Fruit fly (Drosophila melanogaster) whole organism, embryonic: ENCODE data around the gene CG34268.

ENCODE experiments used
- BtbVII ChIP-seq: fragments of 200-800 bp; sonication (Bioruptor generic); optimal IDR thresholded peaks from 3 replicates; lab custom pipeline; 2017; ENCODE audit warnings: missing biosample characterization, mild to moderate bottlenecking, missing genetic modification characterization
- CG10366 ChIP-seq: fragments of 200-800 bp; sonication (Bioruptor generic); IDR thresholded peaks from 2 replicates; pipeline ENCODE4 v1.3.6; 2022; ENCODE audit warnings: missing biosample characterization, missing genetic modification characterization
- CG10431 ChIP-seq: fragments of 200-800 bp; sonication (Bioruptor generic); optimal IDR thresholded peaks from 3 replicates; lab custom pipeline; 2018; ENCODE audit warnings: missing biosample characterization, mild to moderate bottlenecking, missing genetic modification characterization
- CG10462 ChIP-seq: fragments of 200-800 bp; sonication (Bioruptor generic); optimal IDR thresholded peaks from 2 replicates; lab custom pipeline; 2016; ENCODE audit warnings: missing biosample characterization, missing genetic modification characterization
- CG13775 ChIP-seq: fragments of 200-800 bp; sonication (Bioruptor generic); optimal IDR thresholded peaks from 3 replicates; lab custom pipeline; 2017; ENCODE audit warnings: missing biosample characterization, mild to moderate bottlenecking, missing genetic modification characterization
- CG13894 ChIP-seq: fragments of 200-800 bp; sonication (Bioruptor generic); optimal IDR thresholded peaks from 3 replicates; lab custom pipeline; 2018; ENCODE audit warnings: missing biosample characterization, mild to moderate bottlenecking, missing genetic modification characterization, moderate library complexity
- CG15011 ChIP-seq: fragments of 200-800 bp; sonication (Bioruptor generic); optimal IDR thresholded peaks from 3 replicates; lab custom pipeline; 2018; ENCODE audit warnings: missing biosample characterization, mild to moderate bottlenecking, missing genetic modification characterization
- CG1529 ChIP-seq: fragments of 200-800 bp; sonication (Bioruptor generic); optimal IDR thresholded peaks from 3 replicates; lab custom pipeline; 2018; ENCODE audit warnings: missing biosample characterization, missing genetic modification characterization
- CG15696 ChIP-seq: fragments of 200-800 bp; sonication (Bioruptor generic); optimal IDR thresholded peaks from 2 replicates; lab custom pipeline; 2019; ENCODE audit warnings: missing biosample characterization, mild to moderate bottlenecking, missing genetic modification characterization, moderate library complexity
- CG1792 ChIP-seq: fragments of 200-800 bp; sonication (Bioruptor generic); optimal IDR thresholded peaks from 2 replicates; lab custom pipeline; 2016; ENCODE audit warnings: missing biosample characterization, missing genetic modification characterization
- CG18619 ChIP-seq: fragments of 200-800 bp; sonication (Bioruptor generic); optimal IDR thresholded peaks from 3 replicates; lab custom pipeline; 2017; ENCODE audit warnings: missing biosample characterization, mild to moderate bottlenecking, missing genetic modification characterization
- CG2120 ChIP-seq: fragments of 200-800 bp; sonication (Bioruptor generic); optimal IDR thresholded peaks from 3 replicates; lab custom pipeline; 2016; ENCODE audit warnings: missing biosample characterization, missing genetic modification characterization
- CG32767 ChIP-seq: fragments of 200-800 bp; sonication (Bioruptor generic); IDR thresholded peaks from 2 replicates; pipeline ENCODE4 v1.3.6; 2022; ENCODE audit warnings: missing biosample characterization, missing genetic modification characterization
- CG33213 ChIP-seq: fragments of 200-800 bp; sonication (Bioruptor generic); optimal IDR thresholded peaks from 3 replicates; lab custom pipeline; 2016; ENCODE audit warnings: missing biosample characterization, missing genetic modification characterization
- CG34376 ChIP-seq: fragments of 200-800 bp; sonication (Bioruptor generic); optimal IDR thresholded peaks from 2 replicates; lab custom pipeline; 2018; ENCODE audit warnings: missing biosample characterization, mild to moderate bottlenecking, missing genetic modification characterization
- CG34422 ChIP-seq: fragments of 200-800 bp; sonication (Bioruptor generic); IDR thresholded peaks from 3 replicates; pipeline ENCODE4 v1.3.6; 2022; ENCODE audit warnings: missing biosample characterization, missing genetic modification characterization
- CG42726 ChIP-seq: fragments of 200-800 bp; sonication (Bioruptor generic); IDR thresholded peaks from 2 replicates; pipeline ENCODE4 v1.3.6; 2022; ENCODE audit warnings: missing biosample characterization, missing genetic modification characterization; ENCODE audit not compliant: partially characterized antibody
- CG4820 ChIP-seq: fragments of 200-800 bp; sonication (Bioruptor generic); optimal IDR thresholded peaks from 3 replicates; lab custom pipeline; 2016; ENCODE audit warnings: missing biosample characterization, missing genetic modification characterization
- CG6272 ChIP-seq: fragments of 200-800 bp; sonication (Bioruptor generic); IDR thresholded peaks from 2 replicates; pipeline ENCODE4 v1.3.6; 2022; ENCODE audit warnings: missing biosample characterization, missing genetic modification characterization
- CG6765 ChIP-seq: fragments of 200-800 bp; sonication (Bioruptor generic); optimal IDR thresholded peaks from 3 replicates; lab custom pipeline; 2017; ENCODE audit warnings: missing biosample characterization, mild to moderate bottlenecking, missing genetic modification characterization
- CG6813 ChIP-seq: fragments of 200-800 bp; sonication (Bioruptor generic); optimal IDR thresholded peaks from 2 replicates; lab custom pipeline; 2017; ENCODE audit warnings: missing biosample characterization, missing genetic modification characterization, mild to moderate bottlenecking, moderate library complexity, missing genetic modification reagents
- CG6854 ChIP-seq: fragments of 200-800 bp; sonication (Bioruptor generic); optimal IDR thresholded peaks from 3 replicates; lab custom pipeline; 2017; ENCODE audit warnings: missing biosample characterization, mild to moderate bottlenecking, missing genetic modification characterization
- CkIIα-i1 ChIP-seq: fragments of 200-800 bp; sonication (Bioruptor generic); IDR thresholded peaks from 2 replicates; pipeline ENCODE4 v1.3.6; 2022; ENCODE audit warnings: missing biosample characterization, missing genetic modification characterization
- D ChIP-seq, 2 experiments: fragments of 200-800 bp in 1 of 2; fragments of >200 bp in 1 of 2; sonication (Bioruptor generic) in 1 of 2; optimal IDR thresholded peaks; 2 replicates in 1 of 2; 3 replicates in 1 of 2; lab custom pipeline; 2017; ENCODE audit warnings: mild to moderate bottlenecking in 1 of 2, missing biosample characterization in 1 of 2, missing genetic modification characterization in 1 of 2, missing genetic modification reagents in 1 of 2
- Dek ChIP-seq: fragments of 200-800 bp; sonication (Bioruptor generic); optimal IDR thresholded peaks from 3 replicates; lab custom pipeline; 2019; ENCODE audit warnings: missing biosample characterization, mild to moderate bottlenecking, missing genetic modification characterization, moderate library complexity
- Dip2 ChIP-seq: fragments of 200-800 bp; sonication (Bioruptor generic); IDR thresholded peaks from 2 replicates; pipeline ENCODE4 v1.3.6; 2022; ENCODE audit warnings: missing biosample characterization, missing genetic modification characterization
- H2.0 ChIP-seq: fragments of 200-800 bp; sonication (Bioruptor generic); IDR thresholded peaks from 2 replicates; pipeline ENCODE4 v1.3.6; 2022; ENCODE audit warnings: missing biosample characterization, missing genetic modification characterization
- HHEX ChIP-seq: fragments of 200-800 bp; sonication (Bioruptor generic); optimal IDR thresholded peaks from 3 replicates; lab custom pipeline; 2017; ENCODE audit warnings: missing biosample characterization, mild to moderate bottlenecking, missing genetic modification characterization, missing genetic modification reagents
- Hr78 ChIP-seq, 2 experiments: fragments of 200-800 bp in 1 of 2; fragments of >200 bp in 1 of 2; sonication (Bioruptor generic) in 1 of 2; optimal IDR thresholded peaks; 2 replicates each; lab custom pipeline; 2017 to 2019; ENCODE audit warnings: missing biosample characterization in 2 of 2, missing genetic modification characterization in 2 of 2, mild to moderate bottlenecking in 1 of 2, moderate library complexity in 1 of 2
- Ptx1 ChIP-seq: fragments of 200-800 bp; sonication (Bioruptor generic); IDR thresholded peaks from 2 replicates; pipeline ENCODE4 v1.3.6; 2022; ENCODE audit warnings: missing biosample characterization, missing genetic modification characterization
- YL-1 ChIP-seq: fragments of 200-800 bp; sonication (Bioruptor generic); optimal IDR thresholded peaks from 3 replicates; lab custom pipeline; 2017; ENCODE audit warnings: missing biosample characterization, mild to moderate bottlenecking, missing genetic modification characterization
- al ChIP-seq: fragments of 200-800 bp; sonication (Bioruptor generic); IDR thresholded peaks from 2 replicates; pipeline ENCODE4 v1.3.6; 2022; ENCODE audit warnings: missing biosample characterization, missing genetic modification characterization
- bcd ChIP-seq: fragments of 200-800 bp; sonication (Bioruptor generic); optimal IDR thresholded peaks from 2 replicates; lab custom pipeline; 2017; ENCODE audit warnings: missing biosample characterization, mild to moderate bottlenecking, missing genetic modification characterization
- cas ChIP-seq: fragments of 200-800 bp; sonication (Bioruptor generic); IDR thresholded peaks from 2 replicates; pipeline ENCODE4 v1.3.6; 2022; ENCODE audit warnings: missing biosample characterization, missing genetic modification characterization
- crc ChIP-seq: fragments of 200-800 bp; sonication (Bioruptor generic); optimal IDR thresholded peaks from 2 replicates; lab custom pipeline; 2016; ENCODE audit warnings: missing biosample characterization, missing genetic modification characterization
- gcm2 ChIP-seq: fragments of 200-800 bp; sonication (Bioruptor generic); optimal IDR thresholded peaks from 2 replicates; lab custom pipeline; 2016; ENCODE audit warnings: missing biosample characterization, missing genetic modification characterization
- ind ChIP-seq: fragments of 200-800 bp; sonication (Bioruptor generic); optimal IDR thresholded peaks from 3 replicates; lab custom pipeline; 2016; ENCODE audit warnings: missing biosample characterization, missing genetic modification characterization
- jing ChIP-seq: fragments of 200-800 bp; sonication (Bioruptor generic); optimal IDR thresholded peaks from 2 replicates; lab custom pipeline; 2018; ENCODE audit warnings: missing biosample characterization, mild to moderate bottlenecking, missing genetic modification characterization
- klu ChIP-seq: fragments of 200-800 bp; sonication (Bioruptor generic); IDR thresholded peaks from 2 replicates; pipeline ENCODE4 v1.3.6; 2022; ENCODE audit warnings: missing biosample characterization, missing genetic modification characterization
- lola ChIP-seq, 3 experiments: fragments of >200 bp in 2 of 3; fragments of 200-800 bp in 1 of 3; sonication (Bioruptor generic) in 1 of 3; optimal IDR thresholded peaks; 2 replicates each; lab custom pipeline; 2017 to 2019; ENCODE audit warnings: missing biosample characterization in 3 of 3, missing genetic modification characterization in 3 of 3, mild to moderate bottlenecking in 1 of 3, moderate library complexity in 1 of 3
- p53 ChIP-seq: fragments of 200-800 bp; sonication (Bioruptor generic); optimal IDR thresholded peaks from 2 replicates; lab custom pipeline; 2016; ENCODE audit warnings: missing biosample characterization, missing genetic modification characterization
- pita ChIP-seq: fragments of 200-800 bp; sonication (Bioruptor generic); optimal IDR thresholded peaks from 2 replicates; lab custom pipeline; 2017; ENCODE audit warnings: missing biosample characterization, mild to moderate bottlenecking, missing genetic modification characterization
- prd ChIP-seq, 3 experiments: fragments of >200 bp in 2 of 3; fragments of 200-800 bp in 1 of 3; sonication (Bioruptor generic) in 1 of 3; optimal IDR thresholded peaks in 2 of 3; IDR thresholded peaks in 1 of 3; 2 replicates in 2 of 3; 3 replicates in 1 of 3; pipeline versions ENCODE4 v1.3.6 to Lab custom; 2017 to 2022; ENCODE audit warnings: missing biosample characterization in 1 of 3, missing genetic modification characterization in 1 of 3
- repo ChIP-seq: fragments of 200-800 bp; sonication (Bioruptor generic); optimal IDR thresholded peaks from 2 replicates; lab custom pipeline; 2016; ENCODE audit warnings: missing biosample characterization, missing genetic modification characterization
- sens ChIP-seq: fragments of 200-800 bp; sonication (Bioruptor generic); peaks from one replicate; lab custom pipeline; 2016; ENCODE audit warnings: missing biosample characterization, missing genetic modification characterization
- sna ChIP-seq: fragments of 200-800 bp; sonication (Bioruptor generic); IDR thresholded peaks from 2 replicates; pipeline ENCODE4 v1.3.6; 2022; ENCODE audit warnings: missing biosample characterization, missing genetic modification characterization; ENCODE audit not compliant: partially characterized antibody
- stc ChIP-seq: fragments of 200-800 bp; sonication (Bioruptor generic); IDR thresholded peaks from 2 replicates; pipeline ENCODE4 v1.3.6; 2022; ENCODE audit warnings: missing biosample characterization, missing genetic modification characterization
- tgo ChIP-seq: fragments of 200-800 bp; sonication (Bioruptor generic); IDR thresholded peaks from 3 replicates; pipeline ENCODE4 v1.3.6; 2022; ENCODE audit warnings: missing biosample characterization, missing genetic modification characterization
- ttk ChIP-seq: fragments of 200-800 bp; sonication (Bioruptor generic); IDR thresholded peaks from 2 replicates; pipeline ENCODE4 v2.1.2; 2022; ENCODE audit warnings: missing biosample characterization, missing genetic modification characterization
- wek ChIP-seq: fragments of 200-800 bp; sonication (Bioruptor generic); optimal IDR thresholded peaks from 3 replicates; lab custom pipeline; 2018; ENCODE audit warnings: missing biosample characterization, mild to moderate bottlenecking, missing genetic modification characterization, moderate library complexity

Gene CG34268

dm6 chr3L:533807-534206 lies 33.0 kb downstream of the CG34268 start (continued):
- TF ChIP-seq Ptx1 (GFP tag; lab: Robert Waterston, UW) (0 out of 2 replicates have a peak, but pooled peaks have one; percentile 27), CkIIα-i1 (GFP tag; lab: Robert Waterston, UW) (no peak), tgo (GFP tag; lab: Robert Waterston, UW) (0 out of 3 replicates have a peak, but pooled peaks have one; percentile 35), CG2120 (no peak), CG34376 (GFP tag; lab: Kevin White, UChicago) (no peak), klu (GFP tag; lab: Robert Waterston, UW) (no peak), bcd (no peak), CG6813 (GFP tag; lab: Kevin White, UChicago) (no peak), CG6854 (GFP tag; lab: Kevin White, UChicago) (no peak), CG1529 (no peak), pita (GFP tag; lab: Kevin White, UChicago) (no peak), CG13894 (no peak), al (GFP tag; lab: Robert Waterston, UW) (no peak), sna (GFP tag; lab: Robert Waterston, UW) (0 out of 2 replicates have a peak, but pooled peaks have one; percentile 36), CG42726 (GFP tag; lab: Robert Waterston, UW) (no peak), cas (GFP tag; lab: Robert Waterston, UW) (no peak), Hr78 (GFP tag; optimal IDR thresholded peaks at IDR 0.05; lab: Kevin White, UChicago) (no peak), prd (optimal IDR thresholded peaks at IDR 0.05; lab: Kevin White, UChicago) (no peak), prd (GFP tag; IDR thresholded peaks at IDR 0.05; lab: Robert Waterston, UW) (peak; percentile 44; the same call in 2 of the 3 replicates), wek (GFP tag; lab: Kevin White, UChicago) (no peak), crc (GFP tag; lab: Kevin White, UChicago) (no peak), CG6765 (GFP tag; lab: Kevin White, UChicago) (no peak), CG13775 (no peak), CG15696 (tag; lab: Kevin White, UChicago) (no peak), H2.0 (GFP tag; lab: Robert Waterston, UW) (0 out of 2 replicates have a peak, but pooled peaks have one; percentile 22), ind (GFP tag; lab: Kevin White, UChicago) (no peak), CG1792 (GFP tag; lab: Kevin White, UChicago) (no peak), CG34422 (0 out of 3 replicates have a peak, but pooled peaks have one; percentile 20), ttk (GFP tag; lab: Robert Waterston, UW) (0 out of 2 replicates have a peak, but pooled peaks have one; percentile 13), lola (GFP tag; optimal IDR thresholded peaks at IDR 0.05; lab: Kevin White, UChicago) (peak in 1 of 3 experiments; percentile 33), D (optimal IDR thresholded peaks at IDR 0.05; lab: Kevin White, UChicago) (no peak), D (GFP tag; optimal IDR thresholded peaks at IDR 0.05; lab: Kevin White, UChicago) (no peak), CG33213 (GFP tag; lab: Kevin White, UChicago) (no peak), sens (peak; percentile 70), Dip2 (GFP tag; lab: Robert Waterston, UW) (no peak), Dek (tag; lab: Kevin White, UChicago) (no peak), CG10462 (GFP tag; lab: Kevin White, UChicago) (no peak), CG15011 (no peak), stc (GFP tag; lab: Robert Waterston, UW) (peak; percentile 49), CG18619 (GFP tag; lab: Kevin White, UChicago) (no peak), HHEX (no peak), repo (GFP tag; lab: Kevin White, UChicago) (no peak), CG10366 (GFP tag; lab: Robert Waterston, UW) (peak; percentile 29; the same call in 1 of the 2 replicates), gcm2 (no peak), BtbVII (GFP tag; lab: Kevin White, UChicago) (no peak), jing (GFP tag; lab: Kevin White, UChicago) (no peak), CG32767 (GFP tag; lab: Robert Waterston, UW) (no peak), CG10431 (GFP tag; lab: Kevin White, UChicago) (no peak), CG6272 (GFP tag; lab: Robert Waterston, UW) (no peak), CG4820 (GFP tag; lab: Kevin White, UChicago) (no peak), YL-1 (GFP tag; lab: Kevin White, UChicago) (no peak), p53 (GFP tag; lab: Kevin White, UChicago) (no peak)
